Worm (Caenorhabditis elegans): ENCODE data around the gene ttr-18.

DNA sequence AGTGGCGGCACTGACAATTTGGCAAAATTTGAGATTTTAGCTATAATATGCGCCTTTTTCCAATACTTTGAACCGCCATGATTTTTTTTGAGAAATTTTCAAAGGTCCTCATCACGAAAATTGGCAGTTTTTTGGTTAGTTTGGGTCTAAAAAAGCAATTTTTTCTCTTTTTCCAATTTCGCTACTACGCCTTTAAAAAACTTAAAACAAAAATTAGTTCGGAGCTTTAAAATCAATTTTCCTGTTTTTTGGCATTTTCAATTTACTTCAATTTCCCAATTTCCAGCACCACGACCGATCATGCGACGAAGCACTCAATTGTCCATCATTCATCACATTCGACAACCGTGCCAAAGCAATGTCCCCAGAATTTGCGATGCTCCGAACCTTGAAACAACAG is 10.8 kb upstream of the ttr-18 start, which contains the start of gene B0334.5:
- TF ChIP-seq nhr-76 (tag; optimal IDR thresholded peaks at IDR 0.05): no peak
- no peak for TF ChIP-seq ceh-63 (GFP tag; optimal IDR thresholded peaks at IDR 0.05)
- no peak for TF ChIP-seq dpl-1 (GFP tag; optimal IDR thresholded peaks at IDR 0.05)
- TF ChIP-seq lin-39 (tag; optimal IDR thresholded peaks at IDR 0.05): no peak
- TF ChIP-seq lin-35 (GFP tag; optimal IDR thresholded peaks at IDR 0.05): no peak
- TF ChIP-seq nhr-11 (tag; optimal IDR thresholded peaks at IDR 0.05): no peak
- TF ChIP-seq jun-1 (tag; optimal IDR thresholded peaks at IDR 0.05): no peak
- no peak for TF ChIP-seq lin-15B (tag; optimal IDR thresholded peaks at IDR 0.05)
- no peak for TF ChIP-seq nhr-77 (tag; optimal IDR thresholded peaks at IDR 0.05)

Data from whole organism, L1 larva.